Worm (Caenorhabditis elegans) whole organism, L1 larva: ENCODE data around the gene srh-247.

ENCODE experiments used
- C04F5.9 ChIP-seq: sonication (generic microtip); optimal IDR thresholded peaks from 2 replicates; lab custom pipeline; 2016; ENCODE audit warnings: missing genetic modification characterization, missing compliant biosample characterization
- C16A3.4 ChIP-seq: fragments of 150-350 bp; optimal IDR thresholded peaks from 2 replicates; lab custom pipeline; 2014; ENCODE audit warnings: missing biosample characterization, missing genetic modification characterization
- alr-1 ChIP-seq: fragments of 200-800 bp; sonication (Bioruptor generic); optimal IDR thresholded peaks from 2 replicates; lab custom pipeline; 2018; ENCODE audit warnings: borderline replicate concordance, mild to moderate bottlenecking, missing genetic modification characterization, missing compliant biosample characterization
- aly-2 ChIP-seq: fragments of 150-350 bp; optimal IDR thresholded peaks from 2 replicates; lab custom pipeline; 2014; ENCODE audit warnings: missing biosample characterization, missing genetic modification characterization
- blmp-1 ChIP-seq: fragments of 150-350 bp; optimal IDR thresholded peaks from 2 replicates; lab custom pipeline; 2014; ENCODE audit warnings: missing biosample characterization, missing genetic modification characterization
- ceh-63 ChIP-seq: fragments of 200-800 bp; sonication (Bioruptor generic); optimal IDR thresholded peaks from 2 replicates; lab custom pipeline; 2018; ENCODE audit warnings: mild to moderate bottlenecking, missing genetic modification characterization, missing compliant biosample characterization
- ceh-82 ChIP-seq, 3 experiments: fragments of 150-350 bp in 1 of 3; sonication (generic microtip) in 2 of 3; optimal IDR thresholded peaks; 2 replicates each; lab custom pipeline; 2014 to 2017; ENCODE audit warnings: missing biosample characterization in 3 of 3, missing genetic modification characterization in 3 of 3
- dpl-1 ChIP-seq, 3 experiments: fragments of 150-350 bp in 2 of 3; sonication (generic microtip) in 1 of 3; optimal IDR thresholded peaks; 2 replicates each; lab custom pipeline; 2014 to 2017; ENCODE audit warnings: missing biosample characterization in 3 of 3, missing genetic modification characterization in 3 of 3, missing genetic modification reagents in 3 of 3
- efl-1 ChIP-seq, 4 experiments: fragments of 150-350 bp; optimal IDR thresholded peaks in 3 of 4; peaks in 1 of 4; 1 replicate in 1 of 4; 2 replicates in 3 of 4; lab custom pipeline; 2014; ENCODE audit warnings: missing biosample characterization in 2 of 4, missing genetic modification characterization in 2 of 4, missing genetic modification reagents in 2 of 4
- efl-3 ChIP-seq: fragments of 200-800 bp; sonication (Bioruptor generic); optimal IDR thresholded peaks from 2 replicates; lab custom pipeline; 2018; ENCODE audit warnings: mild to moderate bottlenecking, missing genetic modification characterization, missing compliant biosample characterization
- egl-27 ChIP-seq, 2 experiments: fragments of 150-350 bp in 1 of 2; sonication (generic microtip); optimal IDR thresholded peaks; 3 replicates each; lab custom pipeline; 2017 to 2018; ENCODE audit warnings: missing biosample characterization in 2 of 2, missing genetic modification characterization in 2 of 2, missing genetic modification reagents in 2 of 2
- elt-2 ChIP-seq: sonication (generic microtip); optimal IDR thresholded peaks from 2 replicates; lab custom pipeline; 2016; ENCODE audit warnings: missing genetic modification characterization, mild to moderate bottlenecking, inconsistent platforms, missing compliant biosample characterization, missing genetic modification reagents
- elt-3 ChIP-seq, 6 experiments: fragments of 150-350 bp in 1 of 6; sonication (generic microtip); optimal IDR thresholded peaks; 2 replicates each; lab custom pipeline; 2017 to 2018; ENCODE audit warnings: missing biosample characterization in 6 of 6, missing genetic modification characterization in 6 of 6, inconsistent platforms in 1 of 6
- fkh-10 ChIP-seq: sonication (generic microtip); optimal IDR thresholded peaks from 2 replicates; lab custom pipeline; 2017; ENCODE audit warnings: missing biosample characterization, missing genetic modification reagents, missing genetic modification characterization
- hlh-17 ChIP-seq: fragments of 200-800 bp; sonication (Bioruptor generic); optimal IDR thresholded peaks from 2 replicates; lab custom pipeline; 2018; ENCODE audit warnings: missing genetic modification characterization, mild to moderate bottlenecking, missing compliant biosample characterization, moderate library complexity, borderline replicate concordance
- hlh-4 ChIP-seq: sonication (generic microtip); optimal IDR thresholded peaks from 2 replicates; lab custom pipeline; 2016; ENCODE audit warnings: mild to moderate bottlenecking, missing genetic modification characterization, missing compliant biosample characterization
- hpl-2 ChIP-seq: fragments of 150-350 bp; optimal IDR thresholded peaks from 2 replicates; lab custom pipeline; 2014; ENCODE audit warnings: missing biosample characterization, missing genetic modification reagents, missing genetic modification characterization
- jun-1 ChIP-seq: fragments of 150-350 bp; optimal IDR thresholded peaks from 2 replicates; lab custom pipeline; 2014; ENCODE audit warnings: missing biosample characterization, missing genetic modification reagents, missing genetic modification characterization
- lin-13 ChIP-seq: fragments of 150-350 bp; optimal IDR thresholded peaks from 2 replicates; lab custom pipeline; 2014; ENCODE audit warnings: missing biosample characterization, missing genetic modification reagents, missing genetic modification characterization
- lin-15B ChIP-seq: fragments of 150-350 bp; sonication (generic microtip); optimal IDR thresholded peaks from 3 replicates; lab custom pipeline; 2014; ENCODE audit warnings: missing biosample characterization, missing genetic modification characterization
- lin-39 ChIP-seq: fragments of 150-350 bp; optimal IDR thresholded peaks from 2 replicates; lab custom pipeline; 2014; ENCODE audit warnings: missing biosample characterization, missing genetic modification reagents, missing genetic modification characterization
- lsy-2 ChIP-seq, 2 experiments: fragments of 150-350 bp; optimal IDR thresholded peaks; 2 replicates each; lab custom pipeline; 2014; ENCODE audit warnings: missing biosample characterization in 2 of 2, missing genetic modification characterization in 2 of 2
- mef-2 ChIP-seq: fragments of 150-350 bp; optimal IDR thresholded peaks from 2 replicates; lab custom pipeline; 2014; ENCODE audit warnings: missing biosample characterization, missing genetic modification characterization
- mep-1 ChIP-seq: fragments of 150-350 bp; optimal IDR thresholded peaks from 2 replicates; lab custom pipeline; 2014; ENCODE audit warnings: missing biosample characterization, missing genetic modification characterization
- nhr-237 ChIP-seq: fragments of 150-350 bp; optimal IDR thresholded peaks from 2 replicates; lab custom pipeline; 2014; ENCODE audit warnings: missing biosample characterization, missing genetic modification characterization
- nhr-71 ChIP-seq: sonication (generic microtip); optimal IDR thresholded peaks from 2 replicates; lab custom pipeline; 2016; ENCODE audit warnings: mild to moderate bottlenecking, missing genetic modification characterization, moderate library complexity, missing compliant biosample characterization
- nhr-90 ChIP-seq: sonication (generic microtip); optimal IDR thresholded peaks from 2 replicates; lab custom pipeline; 2016; ENCODE audit warnings: mild to moderate bottlenecking, missing genetic modification characterization, missing compliant biosample characterization; ENCODE audit not compliant: poor library complexity
- pag-3 ChIP-seq: sonication (generic microtip); optimal IDR thresholded peaks from 2 replicates; lab custom pipeline; 2017; ENCODE audit warnings: missing genetic modification characterization, mild to moderate bottlenecking, missing compliant biosample characterization, antibody characterized with exemption, borderline replicate concordance; ENCODE audit not compliant: insufficient read depth
- skn-1 ChIP-seq: fragments of 150-350 bp; optimal IDR thresholded peaks from 2 replicates; lab custom pipeline; 2014; ENCODE audit warnings: missing biosample characterization, missing genetic modification characterization
- sox-4 ChIP-seq: sonication (generic microtip); optimal IDR thresholded peaks from 2 replicates; lab custom pipeline; 2016; ENCODE audit warnings: missing genetic modification characterization, missing compliant biosample characterization
- sptf-1 ChIP-seq: fragments of 150-350 bp; optimal IDR thresholded peaks from 2 replicates; lab custom pipeline; 2014; ENCODE audit warnings: missing biosample characterization, missing genetic modification characterization
- sup-37 ChIP-seq: fragments of 200-800 bp; sonication (Bioruptor generic); optimal IDR thresholded peaks from 2 replicates; lab custom pipeline; 2018; ENCODE audit warnings: mild to moderate bottlenecking, missing genetic modification characterization, missing compliant biosample characterization
- unc-130 ChIP-seq: fragments of 150-350 bp; optimal IDR thresholded peaks from 2 replicates; lab custom pipeline; 2017; ENCODE audit warnings: missing biosample characterization, missing genetic modification characterization, inconsistent platforms
- unc-62 ChIP-seq: fragments of 150-350 bp; optimal IDR thresholded peaks from 2 replicates; lab custom pipeline; 2014; ENCODE audit warnings: missing biosample characterization, missing genetic modification reagents, missing genetic modification characterization
- unc-98 ChIP-seq: fragments of 200-800 bp; sonication (Bioruptor generic); IDR thresholded peaks from 2 replicates; pipeline ENCODE4 v1.3.6; 2022; ENCODE audit warnings: missing genetic modification characterization, missing compliant biosample characterization
- vab-15 ChIP-seq: sonication (generic microtip); optimal IDR thresholded peaks from 2 replicates; lab custom pipeline; 2017; ENCODE audit warnings: missing genotype, mild to moderate bottlenecking, missing genetic modification characterization, missing compliant biosample characterization
- zip-4 ChIP-seq: fragments of 200-800 bp; sonication (Bioruptor generic); optimal IDR thresholded peaks from 2 replicates; lab custom pipeline; 2018; ENCODE audit warnings: mild to moderate bottlenecking, missing genetic modification characterization, moderate library complexity, missing compliant biosample characterization
- ztf-4 ChIP-seq: fragments of 150-350 bp; optimal IDR thresholded peaks from 2 replicates; lab custom pipeline; 2014; ENCODE audit warnings: missing biosample characterization, missing genetic modification characterization

srh-247 gene

ce11 chrV:2934075-2934474 is at the start of gene srh-247:
srh-247 (minus strand) TSS chrV:2934175.
- TF ChIP-seq sup-37 (GFP tag; lab: Kevin White, UChicago) (no peak), pag-3 (tag; lab: Kevin White, UChicago) (no peak), hlh-17 (GFP tag; lab: Kevin White, UChicago) (no peak), unc-98 (GFP tag; lab: Robert Waterston, UW) (no peak), elt-2 (tag; lab: Kevin White, UChicago) (no peak), unc-62 (no peak), lin-13 (no peak), skn-1 (no peak), C04F5.9 (tag; lab: Kevin White, UChicago) (no peak), sptf-1 (tag; lab: Kevin White, UChicago) (no peak), blmp-1 (tag; lab: Kevin White, UChicago) (no peak), lin-39 (tag; lab: Kevin White, UChicago) (no peak), vab-15 (tag; lab: Kevin White, UChicago) (no peak), hlh-4 (tag; lab: Kevin White, UChicago) (no peak), nhr-237 (no peak), nhr-90 (tag; lab: Kevin White, UChicago) (no peak), egl-27 (tag; optimal IDR thresholded peaks at IDR 0.05; lab: Kevin White, UChicago) (no peak), nhr-71 (no peak)
- TF ChIP-seq, all 84 proteins: peak for 0

ce11 chrV:2983351-2983750 is 49.4 kb upstream of the srh-247 start, which contains the start of gene srw-117:
srw-117 (minus strand) TSS chrV:2983451.
- TF ChIP-seq pag-3 (tag; lab: Kevin White, UChicago) = no peak
- no peak for TF ChIP-seq unc-98 (GFP tag; lab: Robert Waterston, UW)
- no peak for TF ChIP-seq ceh-82 (tag; optimal IDR thresholded peaks at IDR 0.05; lab: Kevin White, UChicago)
- no peak for TF ChIP-seq sox-4 (tag; lab: Kevin White, UChicago)
- TF ChIP-seq lin-13 = no peak
- no peak for TF ChIP-seq lin-15B (tag; lab: Kevin White, UChicago)
- no peak for TF ChIP-seq alr-1 (tag; lab: Kevin White, UChicago)
- TF ChIP-seq dpl-1 (GFP tag; optimal IDR thresholded peaks at IDR 0.05; lab: Kevin White, UChicago) = no peak
- TF ChIP-seq sup-37 (GFP tag; lab: Kevin White, UChicago) = no peak
- no peak for TF ChIP-seq vab-15 (tag; lab: Kevin White, UChicago)
- no peak for TF ChIP-seq hpl-2 (GFP tag; lab: Kevin White, UChicago)
- TF ChIP-seq nhr-90 (tag; lab: Kevin White, UChicago) = no peak
- TF ChIP-seq ztf-4 = no peak

- TF ChIP-seq unc-62 (no peak), efl-3 (GFP tag; lab: Kevin White, UChicago) (no peak), efl-1 (optimal IDR thresholded peaks at IDR 0.05; lab: Kevin White, UChicago) (no peak), efl-1 (GFP tag; optimal IDR thresholded peaks at IDR 0.05 in 1 of 2; lab: Kevin White, UChicago) (no peak), zip-4 (GFP tag; lab: Kevin White, UChicago) (no peak), ceh-63 (GFP tag; lab: Kevin White, UChicago) (no peak), sup-37 (GFP tag; lab: Kevin White, UChicago) (no peak), C04F5.9 (tag; lab: Kevin White, UChicago) (no peak), jun-1 (tag; lab: Kevin White, UChicago) (no peak)
Measured at ce11 chrV:2979978-2980377, 46.0 kb upstream of the srh-247 start, which contains the start of gene srw-118. srw-118 (minus strand) TSS chrV:2980078.

ce11 chrV:2976287-2976686 is 42.3 kb upstream of the srh-247 start, which contains the start of gene srw-124:
srw-124 (plus strand) TSS chrV:2976587.
- TF ChIP-seq elt-3 (tag; optimal IDR thresholded peaks at IDR 0.05; lab: Kevin White, UChicago) = no peak
- TF ChIP-seq C16A3.4 (tag; lab: Kevin White, UChicago) = no peak
- TF ChIP-seq nhr-71 = no peak
- TF ChIP-seq hpl-2 (GFP tag; lab: Kevin White, UChicago) = no peak
- TF ChIP-seq elt-2 (tag; lab: Kevin White, UChicago) = no peak
- TF ChIP-seq fkh-10 (GFP tag; lab: Kevin White, UChicago) = no peak
- no peak for TF ChIP-seq hlh-4 (tag; lab: Kevin White, UChicago)
- no peak for TF ChIP-seq skn-1
- TF ChIP-seq aly-2 = no peak
- TF ChIP-seq sox-4 (tag; lab: Kevin White, UChicago) = no peak
- TF ChIP-seq lsy-2 (tag; optimal IDR thresholded peaks at IDR 0.05; lab: Kevin White, UChicago) = no peak
- no peak for TF ChIP-seq mef-2 (tag; lab: Kevin White, UChicago)
- TF ChIP-seq efl-1 (optimal IDR thresholded peaks at IDR 0.05; lab: Kevin White, UChicago) = no peak
- no peak for TF ChIP-seq efl-1 (GFP tag; optimal IDR thresholded peaks at IDR 0.05 in 1 of 2; lab: Kevin White, UChicago)
- TF ChIP-seq nhr-237 = no peak
- no peak for TF ChIP-seq unc-130
- TF ChIP-seq mep-1 = no peak
